Worm (Caenorhabditis elegans): ENCODE results near the gene nhr-136.

Gene nhr-136

ce11 chrV:12084216-12084615 is 22.7 kb upstream of the nhr-136 start, which contains the start of gene R07B7.8:
Gene R07B7.8, minus strand, starts transcription at chrV:12084316.
- TF ChIP-seq mdt-29 (GFP tag; IDR thresholded peaks at IDR 0.05) (no peak), ceh-20 (GFP tag; IDR thresholded peaks at IDR 0.05) (no peak), dmd-6 (GFP tag; IDR thresholded peaks at IDR 0.05) (peak; percentile 25; the same call in 1 of the 2 replicates), spr-3 (GFP tag; optimal IDR thresholded peaks at IDR 0.05) (no peak), ceh-44 (GFP tag; IDR thresholded peaks at IDR 0.05) (no peak)

ce11 chrV:12085867-12086634 is 20.9 kb upstream of the nhr-136 start:
- TF ChIP-seq attf-4 (tag; optimal IDR thresholded peaks at IDR 0.05) = no peak
- no peak for TF ChIP-seq cey-2 (tag; optimal IDR thresholded peaks at IDR 0.05; ENCODE audit: borderline replicate concordance, insufficient read depth)

ce11 chrV:12086934-12087333 is 20.0 kb upstream of the nhr-136 start, which contains the start of gene gana-1:
Gene gana-1, plus strand, starts transcription at chrV:12087234.
- TF ChIP-seq nhr-41 (GFP tag; IDR thresholded peaks at IDR 0.05) = no peak
- TF ChIP-seq egl-27 (tag; optimal IDR thresholded peaks at IDR 0.05) = no peak
- no peak for TF ChIP-seq zip-11 (GFP tag; IDR thresholded peaks at IDR 0.05)
- no peak for TF ChIP-seq nhr-77 (tag; optimal IDR thresholded peaks at IDR 0.05)
- TF ChIP-seq dmd-6 (GFP tag; IDR thresholded peaks at IDR 0.05) = no peak
- no peak for TF ChIP-seq ZK337.2 (GFP tag; IDR thresholded peaks at IDR 0.05)
- TF ChIP-seq arid-1 (GFP tag; conservative IDR thresholded peaks at IDR 0.05) = no peak
- TF ChIP-seq F44E2.7 (GFP tag; IDR thresholded peaks at IDR 0.05) = no peak
- TF ChIP-seq ctbp-1 (GFP tag; IDR thresholded peaks at IDR 0.05) = no peak

ce11 chrV:12088773-12089172 is 18.2 kb upstream of the nhr-136 start, which contains the start of gene R07B7.12:
Gene R07B7.12, plus strand, starts transcription at chrV:12089073.
- TF ChIP-seq ctbp-1 (GFP tag; IDR thresholded peaks at IDR 0.05) (no peak), sdz-12 (GFP tag; optimal IDR thresholded peaks at IDR 0.05) (no peak), ceh-20 (GFP tag; IDR thresholded peaks at IDR 0.05) (no peak), nhr-11 (tag; optimal IDR thresholded peaks at IDR 0.05) (no peak), tra-1 (GFP tag; IDR thresholded peaks at IDR 0.05) (no peak), rbr-2 (tag; optimal IDR thresholded peaks at IDR 0.05) (no peak), hif-1 (tag; optimal IDR thresholded peaks at IDR 0.05) (no peak), zip-2 (tag; optimal IDR thresholded peaks at IDR 0.05) (no peak), vab-7 (GFP tag; IDR thresholded peaks at IDR 0.05) (no peak), lim-7 (GFP tag; IDR thresholded peaks at IDR 0.05) (no peak), ceh-62 (tag; optimal IDR thresholded peaks at IDR 0.05) (no peak), R02D3.7 (tag; optimal IDR thresholded peaks at IDR 0.05) (no peak)

ce11 chrV:12091759-12092158 is 15.2 kb upstream of the nhr-136 start, which contains the start of gene nhr-206:
Gene nhr-206, plus strand, starts transcription at chrV:12092006.
- TF ChIP-seq nhr-48 (tag; optimal IDR thresholded peaks at IDR 0.05) = no peak
- no peak for TF ChIP-seq zip-11 (GFP tag; IDR thresholded peaks at IDR 0.05)
- TF ChIP-seq T26A8.4 (GFP tag; IDR thresholded peaks at IDR 0.05) = no peak
- no peak for TF ChIP-seq nhr-25 (tag; optimal IDR thresholded peaks at IDR 0.05; ENCODE audit: borderline replicate concordance, insufficient read depth)
- no peak for TF ChIP-seq snpc-1.2 (GFP tag; IDR thresholded peaks at IDR 0.05)
- no peak for TF ChIP-seq F10B5.3 (tag; optimal IDR thresholded peaks at IDR 0.05)
- no peak for TF ChIP-seq zfp-2 (tag; optimal IDR thresholded peaks at IDR 0.05)
- no peak for TF ChIP-seq ceh-20 (GFP tag; IDR thresholded peaks at IDR 0.05)
- TF ChIP-seq mxl-3 (GFP tag; optimal IDR thresholded peaks at IDR 0.05) = peak; percentile 11
- peak; percentile 51 for TF ChIP-seq dve-1 (tag; optimal IDR thresholded peaks at IDR 0.05; ENCODE audit: insufficient read depth)
- no peak for TF ChIP-seq egl-27 (tag; optimal IDR thresholded peaks at IDR 0.05)
- TF ChIP-seq gei-8 (GFP tag; optimal IDR thresholded peaks at IDR 0.05) = no peak
- peak in 1 of 2 experiments; percentile 98 for TF ChIP-seq unc-62 (GFP tag; optimal IDR thresholded peaks at IDR 0.05 in 1 of 2)
- no peak for TF ChIP-seq unc-62 (tag; optimal IDR thresholded peaks at IDR 0.05)
- TF ChIP-seq mdt-29 (GFP tag; IDR thresholded peaks at IDR 0.05) = no peak
- TF ChIP-seq ces-1 (GFP tag; optimal IDR thresholded peaks at IDR 0.05) = no peak
- no peak for TF ChIP-seq Y105C5A.15 (GFP tag; IDR thresholded peaks at IDR 0.05)
- TF ChIP-seq ctbp-1 (GFP tag; IDR thresholded peaks at IDR 0.05) = no peak
- no peak for TF ChIP-seq lin-39 (tag; optimal IDR thresholded peaks at IDR 0.05)
- no peak for TF ChIP-seq Y75B8A.6 (GFP tag; IDR thresholded peaks at IDR 0.05)
- TF ChIP-seq F44E2.7 (GFP tag; IDR thresholded peaks at IDR 0.05) = no peak
- no peak for TF ChIP-seq unc-39 (tag; optimal IDR thresholded peaks at IDR 0.05)
- no peak for TF ChIP-seq ceh-32 (tag; optimal IDR thresholded peaks at IDR 0.05; ENCODE audit: poor library complexity)
